Fruit fly (Drosophila melanogaster) whole organism, pupa: ENCODE data around the gene Uev1A.

Experiments
- CG10348 ChIP-seq: fragments of 200-800 bp; sonication (Bioruptor generic); IDR thresholded peaks from 2 replicates; pipeline ENCODE4 v1.3.6; 2022; ENCODE audit warnings: missing biosample characterization, missing genetic modification characterization
- CG12605 ChIP-seq: fragments of 200-800 bp; sonication (Bioruptor generic); IDR thresholded peaks from 2 replicates; pipeline ENCODE4 v1.3.6; 2022; ENCODE audit warnings: missing biosample characterization, missing genetic modification characterization
- CG13204 ChIP-seq: fragments of 200-800 bp; sonication (Bioruptor generic); optimal IDR thresholded peaks from 2 replicates; lab custom pipeline; 2018; ENCODE audit warnings: missing biosample characterization, mild to moderate bottlenecking, missing genetic modification characterization, moderate library complexity
- CG14655 ChIP-seq: fragments of 200-800 bp; sonication (Bioruptor generic); optimal IDR thresholded peaks from 3 replicates; lab custom pipeline; 2017; ENCODE audit warnings: mild to moderate bottlenecking, missing biosample characterization, missing genetic modification reagents, missing genetic modification characterization
- CG32121 ChIP-seq: fragments of 200-800 bp; sonication (Bioruptor generic); IDR thresholded peaks from 2 replicates; pipeline ENCODE4 v1.3.6; 2022; ENCODE audit warnings: missing biosample characterization, missing genetic modification characterization
- CG34367 ChIP-seq: fragments of 200-800 bp; sonication (Bioruptor generic); optimal IDR thresholded peaks from 2 replicates; lab custom pipeline; 2018; ENCODE audit warnings: missing biosample characterization, mild to moderate bottlenecking, missing genetic modification characterization
- CG4496 ChIP-seq: fragments of 200-800 bp; sonication (Bioruptor generic); IDR thresholded peaks from 3 replicates; pipeline ENCODE4 v1.3.6; 2022; ENCODE audit warnings: missing biosample characterization, missing genetic modification characterization
- CG8301 ChIP-seq: fragments of 200-800 bp; sonication (Bioruptor generic); optimal IDR thresholded peaks from 2 replicates; lab custom pipeline; 2018; ENCODE audit warnings: missing biosample characterization, mild to moderate bottlenecking, missing genetic modification characterization
- CG9948 ChIP-seq: fragments of 200-800 bp; sonication (Bioruptor generic); optimal IDR thresholded peaks from 2 replicates; lab custom pipeline; 2018; ENCODE audit warnings: missing biosample characterization, mild to moderate bottlenecking, missing genetic modification characterization, moderate library complexity
- D1 ChIP-seq: fragments of 200-800 bp; sonication (Bioruptor generic); optimal IDR thresholded peaks from 2 replicates; lab custom pipeline; 2018; ENCODE audit warnings: missing biosample characterization, mild to moderate bottlenecking, missing genetic modification characterization, moderate library complexity
- EcR ChIP-seq: fragments of 200-800 bp; sonication (Bioruptor generic); optimal IDR thresholded peaks from 3 replicates; lab custom pipeline; 2019; ENCODE audit warnings: missing biosample characterization, missing genetic modification characterization, mild to moderate bottlenecking, moderate library complexity, missing genetic modification reagents
- Pif1A ChIP-seq: fragments of 200-800 bp; sonication (Bioruptor generic); optimal IDR thresholded peaks from 3 replicates; lab custom pipeline; 2016; ENCODE audit warnings: missing biosample characterization, missing genetic modification characterization
- Pif1B ChIP-seq: fragments of 200-800 bp; sonication (Bioruptor generic); optimal IDR thresholded peaks from 3 replicates; lab custom pipeline; 2016; ENCODE audit warnings: missing biosample characterization, missing genetic modification characterization
- Snoo ChIP-seq: fragments of 200-800 bp; sonication (Bioruptor generic); optimal IDR thresholded peaks from 3 replicates; lab custom pipeline; 2017; ENCODE audit warnings: missing biosample characterization, mild to moderate bottlenecking, missing genetic modification characterization, inconsistent platforms
- gl ChIP-seq: fragments of 200-800 bp; sonication (Bioruptor generic); optimal IDR thresholded peaks from 2 replicates; lab custom pipeline; 2018; ENCODE audit warnings: missing biosample characterization, mild to moderate bottlenecking, missing genetic modification characterization
- rn ChIP-seq: fragments of 200-800 bp; sonication (Bioruptor generic); IDR thresholded peaks from 2 replicates; pipeline ENCODE4 v1.3.6; 2022; ENCODE audit warnings: missing biosample characterization, missing genetic modification characterization

The Uev1A gene

DNA sequence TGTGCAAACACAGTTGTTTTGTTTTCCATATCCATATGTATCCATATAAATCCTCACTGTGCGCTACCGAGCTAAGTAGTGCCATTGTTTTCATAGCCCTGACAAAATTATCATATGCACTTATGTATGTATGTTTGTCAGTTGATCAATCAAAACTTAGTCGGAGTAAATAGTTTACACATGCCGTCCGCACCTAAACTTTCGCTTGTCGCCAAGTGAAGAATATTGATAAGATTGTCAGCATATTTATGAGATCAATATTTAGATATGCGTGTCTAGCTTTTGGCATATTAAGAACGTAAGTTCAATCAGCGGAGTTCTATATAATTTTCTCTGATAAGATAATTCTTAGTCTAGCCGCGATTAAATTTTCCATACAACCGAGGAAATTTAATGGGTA is 17.0 kb downstream of the Uev1A start:
- TF ChIP-seq Pif1A (no peak), CG9948 (tag; lab: Kevin White, UChicago) (no peak), CG10348 (GFP tag; lab: Robert Waterston, UW) (no peak), CG8301 (tag; lab: Kevin White, UChicago) (no peak)

DNA sequence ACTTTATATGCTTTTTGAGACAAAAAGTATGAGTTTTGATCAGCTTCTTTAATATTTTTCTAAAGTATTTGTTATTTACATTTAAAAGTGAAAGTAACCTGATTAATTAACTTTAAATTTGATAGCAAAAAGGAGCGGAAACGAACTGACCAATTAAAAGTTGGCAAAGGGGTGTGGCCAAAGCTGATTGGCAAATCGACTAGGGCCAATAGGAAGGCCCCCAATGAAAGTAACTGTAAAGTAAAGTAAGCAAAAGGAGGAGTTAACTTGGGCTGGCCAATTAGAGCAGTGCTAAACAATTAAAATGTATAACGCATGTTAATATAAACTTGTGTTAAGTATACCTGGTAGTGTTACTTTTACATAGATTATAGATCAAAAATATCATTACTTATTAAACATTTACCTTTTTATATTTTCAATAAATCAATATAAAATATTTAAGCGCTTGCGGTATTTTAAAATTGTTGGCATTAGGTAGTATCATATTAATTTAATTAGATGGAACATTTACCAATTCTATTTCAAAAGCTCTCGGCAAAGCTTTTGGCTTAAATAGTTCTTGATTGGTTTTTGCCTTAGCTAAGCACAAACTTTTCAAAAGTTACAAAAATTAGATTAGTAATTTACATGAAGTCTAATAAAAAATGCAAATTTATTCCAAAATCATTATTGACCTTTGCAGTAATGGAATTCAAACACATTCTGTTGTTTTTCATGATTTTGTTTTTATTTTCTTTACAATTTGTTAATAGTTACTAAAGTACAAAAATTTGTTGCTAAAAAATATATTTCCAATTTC is 22.9 kb downstream of the Uev1A start:
- TF ChIP-seq rn (no peak), CG14655 (GFP tag; lab: Kevin White, UChicago) (no peak), Pif1A (no peak), CG9948 (tag; lab: Kevin White, UChicago) (no peak), CG4496 (GFP tag; lab: Robert Waterston, UW) (no peak), CG34367 (tag; lab: Kevin White, UChicago) (no peak), EcR (GFP tag; lab: Kevin White, UChicago) (no peak), D1 (tag; lab: Kevin White, UChicago) (no peak), CG32121 (GFP tag; lab: Robert Waterston, UW) (no peak)

DNA sequence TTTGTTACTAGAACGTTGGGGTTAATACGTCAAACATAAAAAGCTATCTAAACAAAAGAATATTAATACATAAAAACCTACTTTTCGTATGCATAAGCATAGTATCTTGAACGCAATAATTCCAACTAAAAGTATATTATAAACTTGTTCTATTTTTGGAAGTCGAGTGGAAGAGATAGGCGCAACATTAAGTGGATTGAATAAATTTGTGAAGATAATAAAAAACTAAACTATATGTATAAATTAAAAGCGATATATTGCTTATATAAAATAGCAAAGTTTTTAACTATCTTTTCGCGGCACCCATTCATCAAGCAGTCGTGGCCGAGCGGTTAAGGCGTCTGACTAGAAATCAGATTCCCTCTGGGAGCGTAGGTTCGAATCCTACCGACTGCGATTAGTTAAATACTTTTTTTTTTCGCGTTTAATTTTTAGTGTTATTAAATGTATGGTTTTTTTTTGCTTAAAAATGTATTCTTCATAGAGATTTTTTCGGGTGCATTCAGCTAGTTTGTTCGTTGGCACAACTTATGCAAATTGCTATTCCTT is 24.2 kb downstream of the Uev1A start:
- TF ChIP-seq CG10348 (GFP tag; lab: Robert Waterston, UW), result no peak
- no peak for TF ChIP-seq CG12605 (GFP tag; lab: Robert Waterston, UW)
- TF ChIP-seq, all 21 proteins: peak for 0

DNA sequence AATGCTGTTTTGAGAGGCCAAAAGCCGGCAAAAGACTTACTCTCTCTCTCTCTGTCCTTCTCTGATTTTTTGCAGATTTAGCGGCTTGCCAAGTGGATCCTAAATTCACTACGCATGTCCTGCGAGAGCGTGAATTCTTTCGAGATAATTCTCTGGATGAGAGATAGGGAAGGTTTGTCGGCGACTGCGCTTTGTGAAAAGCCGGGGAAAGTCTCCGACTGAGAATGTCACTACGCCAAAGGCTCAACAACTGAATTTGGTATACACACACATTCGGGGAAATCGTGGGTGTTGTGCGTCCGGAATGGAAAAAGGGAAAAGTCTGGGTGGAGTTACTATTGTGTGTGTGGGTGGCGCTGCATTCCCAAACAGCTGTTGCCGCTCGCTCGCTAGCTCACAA is 36.6 kb downstream of the Uev1A start:
- TF ChIP-seq rn (no peak), Pif1A (no peak), CG9948 (tag; lab: Kevin White, UChicago) (no peak), Pif1B (GFP tag; lab: Kevin White, UChicago) (no peak), CG4496 (GFP tag; lab: Robert Waterston, UW) (no peak)

DNA sequence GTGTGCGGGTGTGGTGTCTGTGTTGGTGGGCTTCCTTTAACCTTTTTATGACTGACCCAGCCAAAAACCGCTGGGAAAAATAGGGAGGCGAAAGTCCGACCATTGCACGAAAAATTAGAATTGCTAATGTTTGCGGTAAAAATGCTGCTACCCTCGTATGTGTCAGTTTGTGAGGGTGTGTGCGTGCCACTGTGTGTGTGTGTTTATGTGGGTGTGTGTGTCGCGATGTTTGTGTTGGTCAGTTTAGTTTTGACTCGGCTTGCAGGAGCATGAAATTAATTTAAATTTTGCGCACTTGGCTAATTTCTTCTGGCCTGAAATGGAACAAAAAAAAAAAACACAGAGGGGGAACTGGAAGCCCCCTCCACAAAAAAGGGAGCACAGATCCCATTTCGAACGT is 38.2 kb downstream of the Uev1A start:
- no peak for TF ChIP-seq gl
- no peak for TF ChIP-seq CG34367 (tag; lab: Kevin White, UChicago)
- no peak for TF ChIP-seq D1 (tag; lab: Kevin White, UChicago)
- no peak for TF ChIP-seq CG13204 (GFP tag; lab: Kevin White, UChicago)
- no peak for TF ChIP-seq Snoo
